Worm (Caenorhabditis elegans) whole organism, L4/young adult: ENCODE measurements around the gene erd-2.1.

Experiments used
- W03F9.2 ChIP-seq: fragments of 150-350 bp; optimal IDR thresholded peaks from 2 replicates; lab custom pipeline; 2014; ENCODE audit warnings: missing biosample characterization, missing genetic modification characterization
- dao-5 ChIP-seq: sonication (generic microtip); optimal IDR thresholded peaks from 2 replicates; lab custom pipeline; 2016; ENCODE audit warnings: missing genotype, missing genetic modification characterization, moderate library complexity, missing compliant biosample characterization
- him-1 ChIP-seq: sonication (generic microtip); optimal IDR thresholded peaks from 2 replicates; lab custom pipeline; 2016; ENCODE audit warnings: missing genotype, missing genetic modification reagents, missing genetic modification characterization, missing compliant biosample characterization

ce11 chrX:10113677-10114076, 45.0 kb downstream of the erd-2.1 start:
- TF ChIP-seq him-1 (no peak), dao-5 (tag; lab: Kevin White, UChicago) (no peak), W03F9.2 (tag; lab: Kevin White, UChicago) (no peak)
